Fruit fly (Drosophila melanogaster) whole organism, prepupa: ENCODE measurements around the gene CG7632.

Source experiments
- CG34406 ChIP-seq: fragments of 200-800 bp; sonication (Bioruptor generic); optimal IDR thresholded peaks from 3 replicates; lab custom pipeline; 2016; ENCODE audit warnings: missing biosample characterization, missing genetic modification characterization
- Eip75B ChIP-seq: fragments of 200-800 bp; sonication (Bioruptor generic); optimal IDR thresholded peaks from 3 replicates; lab custom pipeline; 2016; ENCODE audit warnings: missing biosample characterization, missing genetic modification characterization
- Hr38 ChIP-seq: sonication (Bioruptor generic); optimal IDR thresholded peaks from 2 replicates; lab custom pipeline; 2016; ENCODE audit warnings: missing biosample characterization, missing genetic modification characterization
- Lpt ChIP-seq: fragments of 200-800 bp; sonication (Bioruptor generic); optimal IDR thresholded peaks from 3 replicates; lab custom pipeline; 2016; ENCODE audit warnings: missing biosample characterization, missing genetic modification characterization
- fkh ChIP-seq: fragments of 200-800 bp; sonication (Bioruptor generic); optimal IDR thresholded peaks from 3 replicates; lab custom pipeline; 2017; ENCODE audit warnings: missing biosample characterization, mild to moderate bottlenecking, missing genetic modification characterization, moderate library complexity

- TF ChIP-seq Hr38 (GFP tag; lab: Kevin White, UChicago): no peak
- TF ChIP-seq Eip75B: no peak
- TF ChIP-seq Lpt (GFP tag; lab: Kevin White, UChicago): no peak
- TF ChIP-seq CG34406 (GFP tag; lab: Kevin White, UChicago): no peak
- TF ChIP-seq fkh (GFP tag; lab: Kevin White, UChicago): no peak
Measured at dm6 chr3L:21256062-21257023, 48.2 kb upstream of the CG7632 start.
